Fruit fly (Drosophila melanogaster) whole organism, wandering third instar larva: Measurements from ENCODE around the gene Cpr35B.

ENCODE experiments used
- OdsH ChIP-seq: fragments of 200-800 bp; sonication (Bioruptor generic); optimal IDR thresholded peaks from 2 replicates; lab custom pipeline; 2016; ENCODE audit warnings: missing biosample characterization, mild to moderate bottlenecking, missing genetic modification characterization
- ey ChIP-seq: fragments of 200-800 bp; sonication (Bioruptor generic); optimal IDR thresholded peaks from 2 replicates; lab custom pipeline; 2016; ENCODE audit warnings: missing biosample characterization, missing genetic modification characterization
- usp ChIP-seq: fragments of >200 bp; optimal IDR thresholded peaks from 2 replicates; lab custom pipeline; 2017; ENCODE audit warnings: missing biosample characterization, missing genetic modification characterization

DNA sequence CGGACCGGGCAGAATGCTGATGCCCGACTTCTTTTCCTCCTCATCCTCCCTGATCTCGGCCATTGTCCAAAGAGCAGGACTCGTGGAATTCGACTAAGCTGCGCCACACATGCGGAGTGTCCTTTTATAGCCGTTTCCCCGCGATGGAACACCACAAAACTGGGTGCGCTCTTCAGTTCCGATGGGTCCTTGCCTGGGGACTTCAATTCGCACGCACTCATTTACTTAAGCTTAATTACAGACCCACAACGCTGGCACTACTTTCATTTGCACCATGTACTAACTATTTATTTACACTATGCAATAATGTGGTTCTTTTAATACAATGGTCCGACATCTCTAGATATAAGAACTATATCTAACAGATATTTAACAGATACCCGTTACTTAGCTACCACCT lies 43.9 kb downstream of the Cpr35B start, which contains the start of gene ppk:
- TF ChIP-seq OdsH (GFP tag; lab: Kevin White, UChicago) (no peak), usp (GFP tag; lab: Kevin White, UChicago) (no peak), ey (no peak)
